Worm (Caenorhabditis elegans): ENCODE data around the gene F58G6.3.

DNA sequence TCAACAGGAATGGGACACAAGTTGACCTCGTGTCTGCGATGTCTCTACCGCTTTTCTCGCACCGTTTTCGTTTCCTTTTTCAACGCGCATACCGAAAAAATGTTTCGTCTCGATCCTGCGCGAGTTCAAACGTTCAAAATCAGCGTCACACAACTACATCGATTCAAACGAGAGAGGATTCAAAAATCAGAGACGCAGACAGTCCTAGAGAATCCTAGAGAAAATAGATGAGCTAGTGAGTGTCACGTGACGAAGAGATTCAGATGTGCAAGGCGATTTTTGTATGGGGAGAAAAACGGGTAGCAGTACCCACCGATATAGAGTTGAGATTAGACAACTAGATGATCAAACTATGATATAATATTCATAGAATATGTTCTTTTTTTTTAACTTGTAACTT is 16.6 kb downstream of the F58G6.3 start:
- TF ChIP-seq fkh-8 (tag; optimal IDR thresholded peaks at IDR 0.05) (no peak), mep-1 (tag; optimal IDR thresholded peaks at IDR 0.05) (peak; percentile 88), lin-15B (tag; optimal IDR thresholded peaks at IDR 0.05) (no peak), ceh-63 (GFP tag; optimal IDR thresholded peaks at IDR 0.05) (no peak), elt-2 (tag; optimal IDR thresholded peaks at IDR 0.05) (no peak), pag-3 (tag; optimal IDR thresholded peaks at IDR 0.05; ENCODE audit: borderline replicate concordance, insufficient read depth) (no peak), nhr-28 (tag; optimal IDR thresholded peaks at IDR 0.05) (no peak), lin-39 (tag; optimal IDR thresholded peaks at IDR 0.05) (peak; percentile 30), tlp-1 (tag; optimal IDR thresholded peaks at IDR 0.05) (no peak), ceh-90 (tag; optimal IDR thresholded peaks at IDR 0.05) (no peak), blmp-1 (tag; optimal IDR thresholded peaks at IDR 0.05) (peak; percentile 77), tbx-2 (tag; optimal IDR thresholded peaks at IDR 0.05) (peak; percentile 35), swsn-7 (tag; optimal IDR thresholded peaks at IDR 0.05) (peak; percentile 59)

Data from whole organism, L1 larva.